Worm (Caenorhabditis elegans): ENCODE data around the gene erd-2.2.

erd-2.2 gene

ce11 chrIII:5884459-5884858 is 22.4 kb upstream of the erd-2.2 start:
- TF ChIP-seq nhr-129 (tag; optimal IDR thresholded peaks at IDR 0.05) (no peak), R02D3.7 (tag; optimal IDR thresholded peaks at IDR 0.05) (no peak), sem-4 (tag; optimal IDR thresholded peaks at IDR 0.05) (no peak)

ce11 chrIII:5886893-5887292 is 20.0 kb upstream of the erd-2.2 start, which contains the start of gene C28H8.7:
C28H8.7 (minus strand) TSS chrIII:5886993.
- TF ChIP-seq lin-39 (tag; optimal IDR thresholded peaks at IDR 0.05) (no peak), peb-1 (tag; optimal IDR thresholded peaks at IDR 0.05) (no peak), mbf-1 (tag; optimal IDR thresholded peaks at IDR 0.05) (no peak), ceh-82 (tag; optimal IDR thresholded peaks at IDR 0.05) (no peak), unc-55 (GFP tag; optimal IDR thresholded peaks at IDR 0.05) (no peak), F13H6.1 (tag; optimal IDR thresholded peaks at IDR 0.05) (no peak), nhr-21 (tag; optimal IDR thresholded peaks at IDR 0.05) (no peak), sma-9 (GFP tag; optimal IDR thresholded peaks at IDR 0.05) (no peak), sma-9 (tag; optimal IDR thresholded peaks at IDR 0.05) (no peak)

ce11 chrIII:5888675-5889074 is 18.2 kb upstream of the erd-2.2 start, which contains the start of gene C28H8.8:
C28H8.8 (minus strand) TSS chrIII:5888775.
- no peak for TF ChIP-seq lin-39 (tag; optimal IDR thresholded peaks at IDR 0.05)
- TF ChIP-seq skn-1 (tag; optimal IDR thresholded peaks at IDR 0.05), result no peak
- TF ChIP-seq C34F6.9 (tag; optimal IDR thresholded peaks at IDR 0.05), result no peak

ce11 chrIII:5892909-5893308 is 13.9 kb upstream of the erd-2.2 start:
- no peak for TF ChIP-seq elt-3 (tag; optimal IDR thresholded peaks at IDR 0.05)
- peak; percentile 31 for TF ChIP-seq F13H6.1 (tag; optimal IDR thresholded peaks at IDR 0.05)

ce11 chrIII:5895913-5896312 is 10.9 kb upstream of the erd-2.2 start, which contains the start of gene pxl-1:
pxl-1 (minus strand) TSS chrIII:5896013.
- TF ChIP-seq Y55F3AM.14 (GFP tag; optimal IDR thresholded peaks at IDR 0.05) (no peak), nhr-25 (tag; optimal IDR thresholded peaks at IDR 0.05) (no peak), elt-1 (tag; optimal IDR thresholded peaks at IDR 0.05) (no peak), lsy-2 (tag; optimal IDR thresholded peaks at IDR 0.05) (no peak), ztf-11 (tag; optimal IDR thresholded peaks at IDR 0.05) (no peak), R02D3.7 (tag; optimal IDR thresholded peaks at IDR 0.05) (no peak), unc-55 (GFP tag; optimal IDR thresholded peaks at IDR 0.05) (no peak), mbf-1 (tag; optimal IDR thresholded peaks at IDR 0.05) (no peak), nhr-11 (tag; optimal IDR thresholded peaks at IDR 0.05) (no peak), unc-62 (GFP tag; optimal IDR thresholded peaks at IDR 0.05) (no peak), egl-27 (tag; optimal IDR thresholded peaks at IDR 0.05) (no peak), nhr-21 (tag; optimal IDR thresholded peaks at IDR 0.05) (no peak), mab-5 (tag; optimal IDR thresholded peaks at IDR 0.05) (no peak), ztf-1 (GFP tag; conservative IDR thresholded peaks at IDR 0.05) (no peak), ZK546.5 (tag; optimal IDR thresholded peaks at IDR 0.05) (no peak), snpc-4 (tag; optimal IDR thresholded peaks at IDR 0.05) (no peak), C34F6.9 (tag; optimal IDR thresholded peaks at IDR 0.05) (no peak), mdl-1 (tag; optimal IDR thresholded peaks at IDR 0.05) (no peak), nhr-129 (tag; optimal IDR thresholded peaks at IDR 0.05) (no peak), sma-9 (GFP tag; optimal IDR thresholded peaks at IDR 0.05) (no peak), sma-9 (tag; optimal IDR thresholded peaks at IDR 0.05) (no peak)

- no peak for TF ChIP-seq ZK546.5 (tag; optimal IDR thresholded peaks at IDR 0.05)
- TF ChIP-seq C34F6.9 (tag; optimal IDR thresholded peaks at IDR 0.05), result peak; percentile 42
- no peak for TF ChIP-seq ama-1 (optimal IDR thresholded peaks at IDR 0.05)
- no peak for TF ChIP-seq alr-1 (tag; optimal IDR thresholded peaks at IDR 0.05)
- peak; percentile 17 for TF ChIP-seq nhr-129 (tag; optimal IDR thresholded peaks at IDR 0.05)
- no peak for TF ChIP-seq sma-9 (GFP tag; optimal IDR thresholded peaks at IDR 0.05)
- no peak for TF ChIP-seq sma-9 (tag; optimal IDR thresholded peaks at IDR 0.05)
- no peak for TF ChIP-seq crh-2 (tag; optimal IDR thresholded peaks at IDR 0.05)
- peak; percentile 61 for TF ChIP-seq Y55F3AM.14 (GFP tag; optimal IDR thresholded peaks at IDR 0.05)
- TF ChIP-seq lsy-2 (tag; optimal IDR thresholded peaks at IDR 0.05), result peak in 1 of 2 experiments; percentile 9
- TF ChIP-seq unc-55 (GFP tag; optimal IDR thresholded peaks at IDR 0.05), result peak; percentile 30
- TF ChIP-seq F13H6.1 (tag; optimal IDR thresholded peaks at IDR 0.05), result no peak
- no peak for TF ChIP-seq blmp-1 (tag; optimal IDR thresholded peaks at IDR 0.05; ENCODE audit: insufficient read depth)
- TF ChIP-seq elt-1 (tag; optimal IDR thresholded peaks at IDR 0.05), result no peak
- no peak for TF ChIP-seq nhr-23 (tag; optimal IDR thresholded peaks at IDR 0.05)
- no peak for TF ChIP-seq dmd-4 (tag; optimal IDR thresholded peaks at IDR 0.05)
These were observed 9.4 kb upstream of the erd-2.2 start for ce11 chrIII:5897468-5897867.
